Fruit fly (Drosophila melanogaster) whole organism, embryonic: Measurements from ENCODE around the gene Cdc45.

Source experiments
- ATbp ChIP-seq: fragments of 200-800 bp; sonication (Bioruptor generic); optimal IDR thresholded peaks from 2 replicates; lab custom pipeline; 2017; ENCODE audit warnings: missing biosample characterization, mild to moderate bottlenecking, missing genetic modification characterization, missing genetic modification reagents
- CG31365 ChIP-seq: fragments of 200-800 bp; sonication (Bioruptor generic); optimal IDR thresholded peaks from 2 replicates; lab custom pipeline; 2018; ENCODE audit warnings: missing biosample characterization, mild to moderate bottlenecking, missing genetic modification characterization
- CG31441 ChIP-seq: fragments of 200-800 bp; sonication (Bioruptor generic); IDR thresholded peaks from 2 replicates; pipeline ENCODE4 v1.3.6; 2022; ENCODE audit warnings: missing biosample characterization, missing genetic modification characterization
- CG8765 ChIP-seq: fragments of 200-800 bp; sonication (Bioruptor generic); IDR thresholded peaks from 2 replicates; pipeline ENCODE4 v1.3.6; 2022; ENCODE audit warnings: missing biosample characterization, missing genetic modification characterization
- CG9609 ChIP-seq: fragments of 200-800 bp; sonication (Bioruptor generic); optimal IDR thresholded peaks from 3 replicates; lab custom pipeline; 2016; ENCODE audit warnings: missing biosample characterization, missing genetic modification characterization
- E2f2 ChIP-seq: fragments of 200-800 bp; sonication (Bioruptor generic); IDR thresholded peaks from 2 replicates; pipeline ENCODE4 v1.3.6; 2022; ENCODE audit warnings: missing biosample characterization, missing genetic modification characterization
- Meics ChIP-seq: fragments of 200-800 bp; sonication (Bioruptor generic); optimal IDR thresholded peaks from 2 replicates; lab custom pipeline; 2017; ENCODE audit warnings: missing biosample characterization, mild to moderate bottlenecking, missing genetic modification characterization
- gsb-n ChIP-seq: fragments of 200-800 bp; sonication (Bioruptor generic); optimal IDR thresholded peaks from 3 replicates; lab custom pipeline; 2018; ENCODE audit warnings: missing biosample characterization, mild to moderate bottlenecking, missing genetic modification characterization
- mam ChIP-seq: fragments of 200-800 bp; sonication (Bioruptor generic); optimal IDR thresholded peaks from 3 replicates; lab custom pipeline; 2016; ENCODE audit warnings: missing biosample characterization, missing genetic modification characterization
- nmo ChIP-seq: fragments of 200-800 bp; sonication (Bioruptor generic); optimal IDR thresholded peaks from 2 replicates; lab custom pipeline; 2018; ENCODE audit warnings: missing biosample characterization, mild to moderate bottlenecking, missing genetic modification characterization, moderate library complexity
- pan ChIP-seq, 4 experiments: fragments of >200 bp in 3 of 4; fragments of 200-800 bp in 1 of 4; sonication (Bioruptor generic) in 1 of 4; optimal IDR thresholded peaks in 3 of 4; IDR thresholded peaks in 1 of 4; 2 replicates each; pipeline versions ENCODE4 v1.3.6 to Lab custom; 2017 to 2022; ENCODE audit warnings: missing biosample characterization in 2 of 4, missing genetic modification characterization in 2 of 4, mixed read lengths in 1 of 4
- prd ChIP-seq, 3 experiments: fragments of >200 bp in 2 of 3; fragments of 200-800 bp in 1 of 3; sonication (Bioruptor generic) in 1 of 3; optimal IDR thresholded peaks in 2 of 3; IDR thresholded peaks in 1 of 3; 2 replicates in 2 of 3; 3 replicates in 1 of 3; pipeline versions ENCODE4 v1.3.6 to Lab custom; 2017 to 2022; ENCODE audit warnings: missing biosample characterization in 1 of 3, missing genetic modification characterization in 1 of 3
- ssp ChIP-seq: fragments of 200-800 bp; sonication (Bioruptor generic); IDR thresholded peaks from 2 replicates; pipeline ENCODE4 v1.3.6; 2022; ENCODE audit warnings: missing biosample characterization, missing genetic modification characterization
- toy ChIP-seq: fragments of 200-800 bp; sonication (Bioruptor generic); IDR thresholded peaks from 2 replicates; pipeline ENCODE4 v1.3.6; 2022; ENCODE audit warnings: missing biosample characterization, missing genetic modification characterization

dm6 chrX:1031196-1031595, 840 bp upstream of the Cdc45 start, which contains the start of gene CG14630:
- no peak for TF ChIP-seq pan (optimal IDR thresholded peaks at IDR 0.05; lab: Kevin White, UChicago)
- no peak for TF ChIP-seq pan (GFP tag; optimal IDR thresholded peaks at IDR 0.05 in 1 of 2, IDR thresholded peaks at IDR 0.05 in 1 of 2)
- no peak for TF ChIP-seq Meics (GFP tag; lab: Kevin White, UChicago)
- TF ChIP-seq mam, result no peak
- TF ChIP-seq ssp, result no peak
- no peak for TF ChIP-seq CG31365
- no peak for TF ChIP-seq toy (GFP tag; lab: Robert Waterston, UW)
- TF ChIP-seq CG8765 (GFP tag; lab: Robert Waterston, UW), result no peak
- TF ChIP-seq gsb-n, result no peak
- no peak for TF ChIP-seq prd (optimal IDR thresholded peaks at IDR 0.05; lab: Kevin White, UChicago)
- no peak for TF ChIP-seq prd (GFP tag; IDR thresholded peaks at IDR 0.05; lab: Robert Waterston, UW)
- no peak for TF ChIP-seq CG31441 (GFP tag; lab: Robert Waterston, UW)
- TF ChIP-seq nmo (GFP tag; lab: Kevin White, UChicago), result no peak
- no peak for TF ChIP-seq E2f2 (GFP tag; lab: Robert Waterston, UW)
- TF ChIP-seq ATbp, result no peak
- no peak for TF ChIP-seq CG9609 (GFP tag; lab: Kevin White, UChicago)
